Fruit fly (Drosophila melanogaster) whole organism, embryonic: ENCODE data around the gene CG32647.
A peak's percentile ranks its signal among the peaks of the same experiment; 100 is the strongest.

ENCODE experiments used
- ATbp ChIP-seq: fragments of 200-800 bp; sonication (Bioruptor generic); optimal IDR thresholded peaks from 2 replicates; lab custom pipeline; 2017; ENCODE audit warnings: missing biosample characterization, mild to moderate bottlenecking, missing genetic modification characterization, missing genetic modification reagents
- B-H1 ChIP-seq: fragments of 200-800 bp; sonication (Bioruptor generic); IDR thresholded peaks from 3 replicates; pipeline ENCODE4 v1.3.6; 2022; ENCODE audit warnings: missing biosample characterization, missing genetic modification characterization
- CG1024 ChIP-seq: fragments of 200-800 bp; sonication (Bioruptor generic); IDR thresholded peaks from 2 replicates; pipeline ENCODE4 v1.3.6; 2022; ENCODE audit warnings: missing biosample characterization, missing genetic modification characterization
- CG10431 ChIP-seq: fragments of 200-800 bp; sonication (Bioruptor generic); optimal IDR thresholded peaks from 3 replicates; lab custom pipeline; 2018; ENCODE audit warnings: missing biosample characterization, mild to moderate bottlenecking, missing genetic modification characterization
- CG10654 ChIP-seq: fragments of 200-800 bp; sonication (Bioruptor generic); optimal IDR thresholded peaks from 2 replicates; lab custom pipeline; 2016; ENCODE audit warnings: missing biosample characterization, missing genetic modification characterization
- CG11456 ChIP-seq: fragments of 200-800 bp; sonication (Bioruptor generic); IDR thresholded peaks from 3 replicates; pipeline ENCODE4 v1.3.6; 2022; ENCODE audit warnings: missing biosample characterization, missing genetic modification characterization
- CG11696 ChIP-seq: fragments of 200-800 bp; sonication (Bioruptor generic); IDR thresholded peaks from 2 replicates; pipeline ENCODE4 v1.3.6; 2022; ENCODE audit warnings: missing biosample characterization, missing genetic modification characterization
- CG13624 ChIP-seq: fragments of 200-800 bp; sonication (Bioruptor generic); optimal IDR thresholded peaks from 2 replicates; lab custom pipeline; 2016; ENCODE audit warnings: missing biosample characterization, missing genetic modification characterization
- CG13775 ChIP-seq: fragments of 200-800 bp; sonication (Bioruptor generic); optimal IDR thresholded peaks from 3 replicates; lab custom pipeline; 2017; ENCODE audit warnings: missing biosample characterization, mild to moderate bottlenecking, missing genetic modification characterization
- CG14710 ChIP-seq: fragments of 200-800 bp; sonication (Bioruptor generic); optimal IDR thresholded peaks from 3 replicates; lab custom pipeline; 2019; ENCODE audit warnings: missing biosample characterization, mild to moderate bottlenecking, missing genetic modification characterization, moderate library complexity
- CG15696 ChIP-seq: fragments of 200-800 bp; sonication (Bioruptor generic); optimal IDR thresholded peaks from 2 replicates; lab custom pipeline; 2019; ENCODE audit warnings: missing biosample characterization, mild to moderate bottlenecking, missing genetic modification characterization, moderate library complexity
- CG17359 ChIP-seq: fragments of 200-800 bp; sonication (Bioruptor generic); optimal IDR thresholded peaks from 3 replicates; lab custom pipeline; 2018; ENCODE audit warnings: missing biosample characterization, mild to moderate bottlenecking, missing genetic modification characterization, moderate library complexity
- CG2678 ChIP-seq: fragments of 200-800 bp; sonication (Bioruptor generic); optimal IDR thresholded peaks from 3 replicates; lab custom pipeline; 2019; ENCODE audit warnings: missing biosample characterization, mild to moderate bottlenecking, missing genetic modification characterization, moderate library complexity
- CG31441 ChIP-seq: fragments of 200-800 bp; sonication (Bioruptor generic); IDR thresholded peaks from 2 replicates; pipeline ENCODE4 v1.3.6; 2022; ENCODE audit warnings: missing biosample characterization, missing genetic modification characterization
- CG3281 ChIP-seq: fragments of 200-800 bp; sonication (Bioruptor generic); optimal IDR thresholded peaks from 3 replicates; lab custom pipeline; 2017; ENCODE audit warnings: missing biosample characterization, mild to moderate bottlenecking, missing genetic modification characterization
- CG3995 ChIP-seq: fragments of 200-800 bp; sonication (Bioruptor generic); optimal IDR thresholded peaks from 3 replicates; lab custom pipeline; 2016; ENCODE audit warnings: missing biosample characterization, missing genetic modification characterization
- CG4328 ChIP-seq: fragments of 200-800 bp; sonication (Bioruptor generic); optimal IDR thresholded peaks from 3 replicates; lab custom pipeline; 2017; ENCODE audit warnings: missing biosample characterization, missing genetic modification reagents, missing genetic modification characterization
- CG7357 ChIP-seq: fragments of 200-800 bp; sonication (Bioruptor generic); IDR thresholded peaks from 3 replicates; pipeline ENCODE4 v1.3.6; 2022; ENCODE audit warnings: missing biosample characterization, missing genetic modification characterization
- CG7839 ChIP-seq: fragments of 200-800 bp; sonication (Bioruptor generic); optimal IDR thresholded peaks from 3 replicates; lab custom pipeline; 2018; ENCODE audit warnings: missing biosample characterization, mild to moderate bottlenecking, missing genetic modification characterization, moderate library complexity
- CG8388 ChIP-seq: fragments of 200-800 bp; sonication (Bioruptor generic); optimal IDR thresholded peaks from 2 replicates; lab custom pipeline; 2019; ENCODE audit warnings: missing biosample characterization, mild to moderate bottlenecking, missing genetic modification characterization, moderate library complexity
- CG8478 ChIP-seq: fragments of >200 bp; optimal IDR thresholded peaks from 2 replicates; lab custom pipeline; 2018
- CTCF ChIP-seq: fragments of 200-800 bp; sonication (Bioruptor generic); optimal IDR thresholded peaks from 2 replicates; lab custom pipeline; 2017; ENCODE audit warnings: missing biosample characterization, mild to moderate bottlenecking, missing genetic modification characterization, moderate library complexity
- Dbx ChIP-seq: fragments of 200-800 bp; sonication (Bioruptor generic); IDR thresholded peaks from 3 replicates; pipeline ENCODE4 v1.3.6; 2022; ENCODE audit warnings: missing biosample characterization, missing genetic modification characterization
- Dek ChIP-seq: fragments of 200-800 bp; sonication (Bioruptor generic); optimal IDR thresholded peaks from 3 replicates; lab custom pipeline; 2019; ENCODE audit warnings: missing biosample characterization, mild to moderate bottlenecking, missing genetic modification characterization, moderate library complexity
- Dll ChIP-seq: fragments of 200-800 bp; sonication (Bioruptor generic); IDR thresholded peaks from 4 replicates; pipeline ENCODE4 v1.3.6; 2022; ENCODE audit warnings: missing biosample characterization, missing genetic modification characterization; ENCODE audit not compliant: partially characterized antibody
- Dref ChIP-seq: fragments of 200-800 bp; sonication (Bioruptor generic); IDR thresholded peaks from 2 replicates; pipeline ENCODE4 v1.3.6; 2022; ENCODE audit warnings: missing biosample characterization, missing genetic modification characterization
- GATAe ChIP-seq: fragments of 200-800 bp; sonication (Bioruptor generic); conservative IDR thresholded peaks from 2 replicates; pipeline ENCODE4 v1.3.6; 2022; ENCODE audit warnings: missing biosample characterization, missing genetic modification characterization
- Med ChIP-seq: fragments of 200-800 bp; sonication (Bioruptor generic); peaks from one replicate; lab custom pipeline; 2016; ENCODE audit warnings: missing biosample characterization, missing genetic modification characterization, mild to moderate bottlenecking, inconsistent platforms, moderate library complexity
- Myb ChIP-seq: fragments of 200-800 bp; sonication (Bioruptor generic); optimal IDR thresholded peaks from 2 replicates; lab custom pipeline; 2016; ENCODE audit warnings: missing biosample characterization, missing genetic modification characterization
- Oli ChIP-seq: fragments of 200-800 bp; sonication (Bioruptor generic); optimal IDR thresholded peaks from 2 replicates; lab custom pipeline; 2018; ENCODE audit warnings: missing biosample characterization, mild to moderate bottlenecking, missing genetic modification characterization, moderate library complexity
- Opbp ChIP-seq: fragments of 200-800 bp; sonication (Bioruptor generic); IDR thresholded peaks from 3 replicates; pipeline ENCODE4 v1.3.6; 2022; ENCODE audit warnings: missing biosample characterization, missing genetic modification characterization; ENCODE audit not compliant: partially characterized antibody
- Ptx1 ChIP-seq: fragments of 200-800 bp; sonication (Bioruptor generic); IDR thresholded peaks from 2 replicates; pipeline ENCODE4 v1.3.6; 2022; ENCODE audit warnings: missing biosample characterization, missing genetic modification characterization
- Stat92E ChIP-seq, 3 experiments: fragments of >200 bp in 2 of 3; fragments of 200-800 bp in 1 of 3; sonication (Bioruptor generic) in 1 of 3; optimal IDR thresholded peaks; 2 replicates each; lab custom pipeline; 2017 to 2019; ENCODE audit warnings: missing biosample characterization in 3 of 3, missing genetic modification characterization in 3 of 3, mild to moderate bottlenecking in 1 of 3, moderate library complexity in 1 of 3
- Vsx1 ChIP-seq: fragments of 200-800 bp; sonication (Bioruptor generic); optimal IDR thresholded peaks from 2 replicates; lab custom pipeline; 2017; ENCODE audit warnings: missing biosample characterization, mild to moderate bottlenecking, missing genetic modification characterization, missing genetic modification reagents
- ap ChIP-seq: fragments of 200-800 bp; sonication (Bioruptor generic); IDR thresholded peaks from 2 replicates; pipeline ENCODE4 v1.3.6; 2022; ENCODE audit warnings: missing biosample characterization, missing genetic modification characterization
- ara ChIP-seq: fragments of 200-800 bp; sonication (Bioruptor generic); IDR thresholded peaks from 2 replicates; pipeline ENCODE4 v1.3.6; 2022; ENCODE audit warnings: missing biosample characterization, missing genetic modification characterization
- bab2 ChIP-seq: fragments of 200-800 bp; sonication (Bioruptor generic); optimal IDR thresholded peaks from 2 replicates; lab custom pipeline; 2016; ENCODE audit warnings: missing biosample characterization, missing genetic modification characterization
- bigmax ChIP-seq: fragments of 200-800 bp; sonication (Bioruptor generic); optimal IDR thresholded peaks from 2 replicates; lab custom pipeline; 2018; ENCODE audit warnings: missing biosample characterization, mild to moderate bottlenecking, missing genetic modification characterization
- cato ChIP-seq: fragments of 200-800 bp; sonication (Bioruptor generic); optimal IDR thresholded peaks from 2 replicates; lab custom pipeline; 2016; ENCODE audit warnings: missing biosample characterization, missing genetic modification characterization, borderline replicate concordance
- caup ChIP-seq: fragments of 200-800 bp; sonication (Bioruptor generic); optimal IDR thresholded peaks from 3 replicates; lab custom pipeline; 2017; ENCODE audit warnings: missing biosample characterization, mild to moderate bottlenecking, missing genetic modification characterization, moderate library complexity; ENCODE audit not compliant: severe bottlenecking
- fd102C ChIP-seq: fragments of 200-800 bp; sonication (Bioruptor generic); optimal IDR thresholded peaks from 2 replicates; lab custom pipeline; 2018; ENCODE audit warnings: missing biosample characterization, mild to moderate bottlenecking, missing genetic modification characterization, moderate library complexity
- ham ChIP-seq: fragments of 200-800 bp; sonication (Bioruptor generic); IDR thresholded peaks from 2 replicates; pipeline ENCODE4 v1.3.6; 2022; ENCODE audit warnings: missing biosample characterization, missing genetic modification characterization
- lbe ChIP-seq: fragments of 200-800 bp; sonication (Bioruptor generic); optimal IDR thresholded peaks from 2 replicates; lab custom pipeline; 2016; ENCODE audit warnings: missing biosample characterization, mild to moderate bottlenecking, missing genetic modification characterization
- lov ChIP-seq, 2 experiments: fragments of 200-800 bp in 1 of 2; fragments of >200 bp in 1 of 2; sonication (Bioruptor generic) in 1 of 2; IDR thresholded peaks in 1 of 2; optimal IDR thresholded peaks in 1 of 2; 2 replicates in 1 of 2; 3 replicates in 1 of 2; pipeline versions ENCODE4 v1.3.6 to Lab custom; 2017 to 2022; ENCODE audit warnings: missing biosample characterization in 1 of 2, missing genetic modification characterization in 1 of 2
- mam ChIP-seq: fragments of 200-800 bp; sonication (Bioruptor generic); optimal IDR thresholded peaks from 3 replicates; lab custom pipeline; 2016; ENCODE audit warnings: missing biosample characterization, missing genetic modification characterization
- nerfin-2 ChIP-seq: fragments of 200-800 bp; sonication (Bioruptor generic); IDR thresholded peaks from 2 replicates; pipeline ENCODE4 v1.3.6; 2022; ENCODE audit warnings: missing biosample characterization, missing genetic modification characterization; ENCODE audit not compliant: partially characterized antibody
- p53 ChIP-seq: fragments of 200-800 bp; sonication (Bioruptor generic); optimal IDR thresholded peaks from 2 replicates; lab custom pipeline; 2016; ENCODE audit warnings: missing biosample characterization, missing genetic modification characterization
- rib ChIP-seq: fragments of 200-800 bp; sonication (Bioruptor generic); IDR thresholded peaks from 2 replicates; pipeline ENCODE4 v1.3.6; 2022; ENCODE audit warnings: missing biosample characterization, missing genetic modification characterization
- sr ChIP-seq: fragments of 200-800 bp; sonication (Bioruptor generic); IDR thresholded peaks from 3 replicates; pipeline ENCODE4 v1.3.6; 2022; ENCODE audit warnings: missing biosample characterization, missing genetic modification characterization
- vvl ChIP-seq: fragments of 200-800 bp; sonication (Bioruptor generic); IDR thresholded peaks from 2 replicates; pipeline ENCODE4 v1.3.6; 2022; ENCODE audit warnings: missing biosample characterization, missing genetic modification characterization
- zen ChIP-seq: fragments of 200-800 bp; sonication (Bioruptor generic); optimal IDR thresholded peaks from 3 replicates; lab custom pipeline; 2018; ENCODE audit warnings: missing biosample characterization, mild to moderate bottlenecking, missing genetic modification characterization, moderate library complexity

Gene CG32647

DNA sequence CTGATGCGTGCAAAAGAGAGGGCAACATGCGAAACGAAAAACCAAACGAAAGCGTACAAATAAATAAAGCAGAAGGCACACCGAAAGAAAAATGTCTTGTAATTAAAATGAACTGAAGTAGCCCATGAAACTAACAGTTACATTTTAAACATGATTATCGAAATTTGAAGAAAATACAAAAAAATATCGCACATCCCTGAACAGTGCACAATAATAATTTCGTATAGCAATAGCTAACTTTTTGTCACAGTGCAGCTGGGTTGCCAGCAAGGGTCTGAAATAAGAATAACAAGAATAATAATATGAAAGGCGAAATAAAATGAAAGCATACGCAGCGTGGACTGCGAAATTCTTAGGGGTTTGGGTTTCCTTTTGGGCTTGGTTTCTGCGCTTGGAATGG lies 32.6 kb downstream of the CG32647 start (continued):
- TF ChIP-seq Dek (tag; lab: Kevin White, UChicago) (peak; percentile 99), bab2 (GFP tag; lab: Kevin White, UChicago) (peak; percentile 99), CG11456 (GFP tag; lab: Robert Waterston, UW) (peak; percentile 99), Dll (GFP tag; lab: Robert Waterston, UW) (no peak), CG8388 (peak; percentile 98), CG3995 (GFP tag; lab: Kevin White, UChicago) (peak; percentile 89), mam (GFP tag; lab: Kevin White, UChicago) (peak; percentile 99), CG7357 (peak; percentile 96), CG10654 (GFP tag; lab: Kevin White, UChicago) (peak; percentile 99), CG14710 (peak; percentile 98), rib (GFP tag; lab: Robert Waterston, UW) (peak; percentile 99), cato (GFP tag; lab: Kevin White, UChicago) (peak; percentile 99), ATbp (GFP tag; lab: Kevin White, UChicago) (peak; percentile 98), caup (peak; percentile 99), CG1024 (GFP tag; lab: Robert Waterston, UW) (peak; percentile 96), Oli (tag; lab: Kevin White, UChicago) (peak; percentile 99), CG8478 (lab: Kevin White, UChicago) (peak; percentile 33), CG4328 (peak; percentile 89), zen (tag; lab: Kevin White, UChicago) (peak; percentile 99), CG15696 (tag; lab: Kevin White, UChicago) (peak; percentile 96), fd102C (peak; percentile 95), CTCF (GFP tag; lab: Kevin White, UChicago) (peak; percentile 41), Dref (GFP tag; lab: Robert Waterston, UW) (peak; percentile 52), Myb (GFP tag; lab: Kevin White, UChicago) (peak; percentile 96), CG3281 (GFP tag; lab: Kevin White, UChicago) (peak; percentile 99), vvl (GFP tag; lab: Robert Waterston, UW) (peak; percentile 99), nerfin-2 (GFP tag; lab: Robert Waterston, UW) (no peak), p53 (GFP tag; lab: Kevin White, UChicago) (peak; percentile 92), GATAe (GFP tag; lab: Robert Waterston, UW) (peak; percentile 97), B-H1 (GFP tag; lab: Robert Waterston, UW) (peak; percentile 99), Stat92E (GFP tag; optimal IDR thresholded peaks at IDR 0.05; lab: Kevin White, UChicago) (peak in 1 of 3 experiments; percentile 97), bigmax (peak; percentile 81), Dbx (peak; percentile 99), CG13624 (peak; percentile 99), CG10431 (GFP tag; lab: Kevin White, UChicago) (peak; percentile 93), ara (peak; percentile 99), CG11696 (GFP tag; lab: Robert Waterston, UW) (peak; percentile 95), lov (optimal IDR thresholded peaks at IDR 0.05; lab: Kevin White, UChicago) (no peak), lov (GFP tag; IDR thresholded peaks at IDR 0.05; lab: Robert Waterston, UW) (peak; percentile 99), Opbp (no peak), sr (peak; percentile 94), CG31441 (GFP tag; lab: Robert Waterston, UW) (peak; percentile 98), Vsx1 (GFP tag; lab: Kevin White, UChicago) (peak; percentile 96), CG13775 (GFP tag; lab: Kevin White, UChicago) (peak; percentile 99), ham (GFP tag; lab: Robert Waterston, UW) (peak; percentile 97), ap (GFP tag; lab: Robert Waterston, UW) (peak; percentile 98), CG7839 (tag; lab: Kevin White, UChicago) (peak; percentile 99), Med (peak; percentile 100), CG17359 (tag; lab: Kevin White, UChicago) (peak; percentile 99), lbe (GFP tag; lab: Kevin White, UChicago) (peak; percentile 99), CG2678 (tag; lab: Kevin White, UChicago) (peak; percentile 98), Ptx1 (peak; percentile 99)
